Worm (Caenorhabditis elegans): ENCODE results near the gene K08F8.15.

DNA sequence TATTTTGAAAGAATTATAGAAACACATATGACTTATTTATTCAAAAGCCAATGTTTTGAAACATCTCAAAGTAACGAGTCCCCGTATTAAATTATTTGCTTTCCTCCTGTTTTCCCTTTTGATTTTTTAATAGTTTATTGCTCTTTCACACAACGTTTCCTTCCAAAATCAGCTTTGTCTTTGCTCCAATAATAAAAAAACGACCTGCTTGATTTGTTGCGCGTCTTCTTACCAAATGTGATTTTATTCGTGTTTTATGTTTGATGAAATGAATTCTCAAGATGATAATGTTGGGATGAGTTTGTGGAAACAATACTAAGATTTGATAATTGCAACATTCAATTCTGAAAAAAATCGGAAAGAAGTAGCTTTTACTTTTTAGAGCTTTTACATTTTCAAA, 45.7 kb downstream of the K08F8.15 start:
- TF ChIP-seq fos-1 (tag; optimal IDR thresholded peaks at IDR 0.05) (no peak), lsy-2 (tag; optimal IDR thresholded peaks at IDR 0.05) (no peak), jun-1 (tag; optimal IDR thresholded peaks at IDR 0.05) (no peak)

Data from whole organism, L4 larva.